Fruit fly (Drosophila melanogaster) whole organism, embryonic: ENCODE measurements around the gene RpL13.

Source experiments
- Bgb ChIP-seq: fragments of 200-800 bp; sonication (Bioruptor generic); IDR thresholded peaks from 2 replicates; pipeline ENCODE4 v1.3.6; 2022; ENCODE audit warnings: missing biosample characterization, missing genetic modification characterization; ENCODE audit not compliant: partially characterized antibody
- CG1024 ChIP-seq: fragments of 200-800 bp; sonication (Bioruptor generic); IDR thresholded peaks from 2 replicates; pipeline ENCODE4 v1.3.6; 2022; ENCODE audit warnings: missing biosample characterization, missing genetic modification characterization
- CG10267 ChIP-seq: fragments of 200-800 bp; sonication (Bioruptor generic); optimal IDR thresholded peaks from 2 replicates; lab custom pipeline; 2018; ENCODE audit warnings: missing biosample characterization, mild to moderate bottlenecking, missing genetic modification characterization, moderate library complexity
- CG10431 ChIP-seq: fragments of 200-800 bp; sonication (Bioruptor generic); optimal IDR thresholded peaks from 3 replicates; lab custom pipeline; 2018; ENCODE audit warnings: missing biosample characterization, mild to moderate bottlenecking, missing genetic modification characterization
- CG10543 ChIP-seq: fragments of 200-800 bp; sonication (Bioruptor generic); optimal IDR thresholded peaks from 3 replicates; lab custom pipeline; 2017; ENCODE audit warnings: missing biosample characterization, mild to moderate bottlenecking, missing genetic modification characterization, moderate library complexity
- CG10959 ChIP-seq: fragments of 200-800 bp; sonication (Bioruptor generic); IDR thresholded peaks from 2 replicates; pipeline ENCODE4 v1.3.6; 2022; ENCODE audit warnings: missing biosample characterization, missing genetic modification characterization
- CG11696 ChIP-seq: fragments of 200-800 bp; sonication (Bioruptor generic); IDR thresholded peaks from 2 replicates; pipeline ENCODE4 v1.3.6; 2022; ENCODE audit warnings: missing biosample characterization, missing genetic modification characterization
- CG12659 ChIP-seq: fragments of 200-800 bp; sonication (Bioruptor generic); optimal IDR thresholded peaks from 3 replicates; lab custom pipeline; 2017; ENCODE audit warnings: mild to moderate bottlenecking, missing biosample characterization, missing genetic modification reagents, missing genetic modification characterization
- CG12942 ChIP-seq: fragments of 200-800 bp; sonication (Bioruptor generic); optimal IDR thresholded peaks from 3 replicates; lab custom pipeline; 2016; ENCODE audit warnings: missing biosample characterization, missing genetic modification characterization
- CG13287 ChIP-seq: fragments of 200-800 bp; sonication (Bioruptor generic); IDR thresholded peaks from 2 replicates; pipeline ENCODE4 v1.3.6; 2022; ENCODE audit warnings: missing biosample characterization, missing genetic modification characterization; ENCODE audit not compliant: partially characterized antibody
- CG14860 ChIP-seq: fragments of 200-800 bp; sonication (Bioruptor generic); IDR thresholded peaks from 3 replicates; pipeline ENCODE4 v1.3.6; 2022; ENCODE audit warnings: missing biosample characterization, missing genetic modification characterization; ENCODE audit not compliant: partially characterized antibody
- CG15696 ChIP-seq: fragments of 200-800 bp; sonication (Bioruptor generic); optimal IDR thresholded peaks from 2 replicates; lab custom pipeline; 2019; ENCODE audit warnings: missing biosample characterization, mild to moderate bottlenecking, missing genetic modification characterization, moderate library complexity
- CG1602 ChIP-seq: fragments of 200-800 bp; sonication (Bioruptor generic); optimal IDR thresholded peaks from 3 replicates; lab custom pipeline; 2016; ENCODE audit warnings: missing biosample characterization, missing genetic modification characterization
- CG18476 ChIP-seq: fragments of 200-800 bp; sonication (Bioruptor generic); optimal IDR thresholded peaks from 2 replicates; lab custom pipeline; 2016; ENCODE audit warnings: missing biosample characterization, mild to moderate bottlenecking, missing genetic modification characterization
- CG2116 ChIP-seq: fragments of 200-800 bp; sonication (Bioruptor generic); optimal IDR thresholded peaks from 3 replicates; lab custom pipeline; 2018; ENCODE audit warnings: missing biosample characterization, mild to moderate bottlenecking, missing genetic modification characterization
- CG34224 ChIP-seq: fragments of 200-800 bp; sonication (Bioruptor generic); IDR thresholded peaks from 3 replicates; pipeline ENCODE4 v1.3.6; 2022; ENCODE audit warnings: missing biosample characterization, missing genetic modification characterization; ENCODE audit not compliant: partially characterized antibody
- CG3726 ChIP-seq: fragments of 200-800 bp; sonication (Bioruptor generic); IDR thresholded peaks from 3 replicates; pipeline ENCODE4, ENCODE4 v1.3.6; 2022; ENCODE audit warnings: missing biosample characterization, missing genetic modification characterization
- CG3995 ChIP-seq: fragments of 200-800 bp; sonication (Bioruptor generic); optimal IDR thresholded peaks from 3 replicates; lab custom pipeline; 2016; ENCODE audit warnings: missing biosample characterization, missing genetic modification characterization
- CG4617 ChIP-seq: fragments of 200-800 bp; sonication (Bioruptor generic); optimal IDR thresholded peaks from 3 replicates; lab custom pipeline; 2016; ENCODE audit warnings: missing biosample characterization, missing genetic modification characterization, borderline replicate concordance
- CG8290 ChIP-seq, 3 experiments: fragments of 200-800 bp; sonication (Bioruptor generic); optimal IDR thresholded peaks; 2 replicates each; lab custom pipeline; 2016 to 2019; ENCODE audit warnings: missing biosample characterization in 3 of 3, missing genetic modification characterization in 3 of 3, mild to moderate bottlenecking in 2 of 3, moderate library complexity in 1 of 3
- CG9932 ChIP-seq: fragments of 200-800 bp; sonication (Bioruptor generic); IDR thresholded peaks from 2 replicates; pipeline ENCODE4 v1.3.6; 2022; ENCODE audit warnings: missing biosample characterization, missing genetic modification characterization
- Dek ChIP-seq: fragments of 200-800 bp; sonication (Bioruptor generic); optimal IDR thresholded peaks from 3 replicates; lab custom pipeline; 2019; ENCODE audit warnings: missing biosample characterization, mild to moderate bottlenecking, missing genetic modification characterization, moderate library complexity
- Doc3 ChIP-seq: fragments of 200-800 bp; sonication (Bioruptor generic); IDR thresholded peaks from 3 replicates; pipeline ENCODE4 v1.3.6; 2022; ENCODE audit warnings: missing biosample characterization, missing genetic modification characterization; ENCODE audit not compliant: partially characterized antibody
- E2f1 ChIP-seq: fragments of 200-800 bp; sonication (Bioruptor generic); IDR thresholded peaks from 2 replicates; pipeline ENCODE4 v1.3.6; 2022; ENCODE audit warnings: missing biosample characterization, missing genetic modification characterization
- E2f2 ChIP-seq: fragments of 200-800 bp; sonication (Bioruptor generic); IDR thresholded peaks from 2 replicates; pipeline ENCODE4 v1.3.6; 2022; ENCODE audit warnings: missing biosample characterization, missing genetic modification characterization
- Ets97D ChIP-seq: fragments of 200-800 bp; sonication (Bioruptor generic); optimal IDR thresholded peaks from 3 replicates; lab custom pipeline; 2016; ENCODE audit warnings: missing biosample characterization, missing genetic modification characterization
- Hr51 ChIP-seq, 2 experiments: fragments of 200-800 bp; sonication (Bioruptor generic); optimal IDR thresholded peaks; 2 replicates in 1 of 2; 3 replicates in 1 of 2; lab custom pipeline; 2016 to 2018; ENCODE audit warnings: missing biosample characterization in 2 of 2, missing genetic modification characterization in 2 of 2, mild to moderate bottlenecking in 1 of 2, moderate library complexity in 1 of 2
- Lpt ChIP-seq: fragments of >200 bp; optimal IDR thresholded peaks from 2 replicates; lab custom pipeline; 2018; ENCODE audit warnings: missing biosample characterization, missing genetic modification characterization
- Opbp ChIP-seq: fragments of 200-800 bp; sonication (Bioruptor generic); IDR thresholded peaks from 3 replicates; pipeline ENCODE4 v1.3.6; 2022; ENCODE audit warnings: missing biosample characterization, missing genetic modification characterization; ENCODE audit not compliant: partially characterized antibody
- Poxn ChIP-seq: fragments of 200-800 bp; sonication (Bioruptor generic); IDR thresholded peaks from 2 replicates; pipeline ENCODE4 v1.3.6; 2022; ENCODE audit warnings: missing biosample characterization, missing genetic modification characterization
- Scr ChIP-seq: fragments of 200-800 bp; sonication (Bioruptor generic); IDR thresholded peaks from 2 replicates; pipeline ENCODE4 v1.3.6; 2022; ENCODE audit warnings: missing biosample characterization, missing genetic modification characterization; ENCODE audit not compliant: partially characterized antibody
- Sin3A ChIP-seq: fragments of >200 bp; optimal IDR thresholded peaks from 2 replicates; lab custom pipeline; 2018
- abd-A ChIP-seq: fragments of 200-800 bp; sonication (Bioruptor generic); optimal IDR thresholded peaks from 3 replicates; lab custom pipeline; 2019; ENCODE audit warnings: missing biosample characterization, mild to moderate bottlenecking, missing genetic modification characterization, moderate library complexity
- ara ChIP-seq: fragments of 200-800 bp; sonication (Bioruptor generic); IDR thresholded peaks from 2 replicates; pipeline ENCODE4 v1.3.6; 2022; ENCODE audit warnings: missing biosample characterization, missing genetic modification characterization
- bsh ChIP-seq, 2 experiments: fragments of 200-800 bp; sonication (Bioruptor generic); optimal IDR thresholded peaks; 2 replicates each; lab custom pipeline; 2017 to 2018; ENCODE audit warnings: mild to moderate bottlenecking in 2 of 2, missing biosample characterization in 2 of 2, missing genetic modification characterization in 2 of 2, moderate library complexity in 1 of 2
- ci ChIP-seq: fragments of 200-800 bp; sonication (Bioruptor generic); IDR thresholded peaks from 3 replicates; pipeline ENCODE4 v1.3.6; 2022; ENCODE audit warnings: missing biosample characterization, missing genetic modification characterization
- dati ChIP-seq: fragments of 200-800 bp; sonication (Bioruptor generic); IDR thresholded peaks from 2 replicates; pipeline ENCODE4 v1.3.6; 2022; ENCODE audit warnings: missing biosample characterization, missing genetic modification characterization
- gce ChIP-seq: fragments of 200-800 bp; sonication (Bioruptor generic); IDR thresholded peaks from 3 replicates; pipeline ENCODE4 v1.3.6; 2022; ENCODE audit warnings: missing biosample characterization, missing genetic modification characterization
- gcm2 ChIP-seq: fragments of 200-800 bp; sonication (Bioruptor generic); optimal IDR thresholded peaks from 2 replicates; lab custom pipeline; 2016; ENCODE audit warnings: missing biosample characterization, missing genetic modification characterization
- h ChIP-seq: fragments of >200 bp; optimal IDR thresholded peaks from 2 replicates; lab custom pipeline; 2017
- hb ChIP-seq: fragments of 200-800 bp; sonication (Bioruptor generic); IDR thresholded peaks from 3 replicates; pipeline ENCODE4 v1.3.6; 2022; ENCODE audit warnings: missing biosample characterization, missing genetic modification characterization; ENCODE audit not compliant: partially characterized antibody
- hth ChIP-seq: fragments of >200 bp; optimal IDR thresholded peaks from 2 replicates; lab custom pipeline; 2017; ENCODE audit warnings: inconsistent platforms
- ind ChIP-seq: fragments of 200-800 bp; sonication (Bioruptor generic); optimal IDR thresholded peaks from 3 replicates; lab custom pipeline; 2016; ENCODE audit warnings: missing biosample characterization, missing genetic modification characterization
- lab ChIP-seq: fragments of 200-800 bp; sonication (Bioruptor generic); optimal IDR thresholded peaks from 3 replicates; lab custom pipeline; 2017; ENCODE audit warnings: missing biosample characterization, missing genetic modification characterization, mild to moderate bottlenecking, moderate library complexity, missing genetic modification reagents
- onecut ChIP-seq: fragments of 200-800 bp; sonication (Bioruptor generic); IDR thresholded peaks from 2 replicates; pipeline ENCODE4 v1.3.6; 2022; ENCODE audit warnings: missing biosample characterization, missing genetic modification characterization
- pan ChIP-seq, 4 experiments: fragments of >200 bp in 3 of 4; fragments of 200-800 bp in 1 of 4; sonication (Bioruptor generic) in 1 of 4; optimal IDR thresholded peaks in 3 of 4; IDR thresholded peaks in 1 of 4; 2 replicates each; pipeline versions ENCODE4 v1.3.6 to Lab custom; 2017 to 2022; ENCODE audit warnings: missing biosample characterization in 2 of 4, missing genetic modification characterization in 2 of 4, mixed read lengths in 1 of 4
- psq ChIP-seq: fragments of 200-800 bp; sonication (Bioruptor generic); optimal IDR thresholded peaks from 2 replicates; lab custom pipeline; 2017; ENCODE audit warnings: missing biosample characterization, missing genetic modification characterization
- sna ChIP-seq: fragments of 200-800 bp; sonication (Bioruptor generic); IDR thresholded peaks from 2 replicates; pipeline ENCODE4 v1.3.6; 2022; ENCODE audit warnings: missing biosample characterization, missing genetic modification characterization; ENCODE audit not compliant: partially characterized antibody
- stwl ChIP-seq: fragments of 200-800 bp; sonication (Bioruptor generic); optimal IDR thresholded peaks from 3 replicates; lab custom pipeline; 2018; ENCODE audit warnings: missing biosample characterization, mild to moderate bottlenecking, missing genetic modification characterization, moderate library complexity
- yki ChIP-seq: fragments of >200 bp; optimal IDR thresholded peaks from 3 replicates; lab custom pipeline; 2018

The RpL13 gene

dm6 chr2L:10009293-10009695 lies 42.2 kb downstream of the RpL13 start, which contains the start of gene Trp1 (continued):
- TF ChIP-seq CG15696, result no peak
- peak; percentile 47; the same call in 1 of the 2 replicates for TF ChIP-seq CG9932 (GFP tag; lab: Robert Waterston, UW)
- no peak for TF ChIP-seq gcm2 (GFP tag; lab: Kevin White, UChicago)
- TF ChIP-seq abd-A, result peak; percentile 57
- peak; percentile 89 for TF ChIP-seq sna
- TF ChIP-seq stwl (tag; lab: Kevin White, UChicago), result peak; percentile 63
- TF ChIP-seq Hr51 (GFP tag; optimal IDR thresholded peaks at IDR 0.05; lab: Kevin White, UChicago), result peak in 1 of 2 experiments; percentile 12
- TF ChIP-seq bsh (GFP tag; optimal IDR thresholded peaks at IDR 0.05; lab: Kevin White, UChicago), result peak in 1 of 2 experiments; percentile 21
- TF ChIP-seq pan (optimal IDR thresholded peaks at IDR 0.05; lab: Kevin White, UChicago), result no peak
- TF ChIP-seq pan (GFP tag; optimal IDR thresholded peaks at IDR 0.05 in 1 of 2, IDR thresholded peaks at IDR 0.05 in 1 of 2), result no peak
- no peak for TF ChIP-seq ind
- peak; percentile 98 for TF ChIP-seq Bgb
- peak; percentile 91 for TF ChIP-seq CG14860 (GFP tag; lab: Robert Waterston, UW)
- TF ChIP-seq lab (GFP tag; lab: Kevin White, UChicago), result no peak
- no peak for TF ChIP-seq CG12942 (GFP tag; lab: Kevin White, UChicago)
- TF ChIP-seq CG10431, result no peak
- TF ChIP-seq hth (lab: Kevin White, UChicago), result no peak
- TF ChIP-seq CG10959 (GFP tag; lab: Robert Waterston, UW), result no peak
- TF ChIP-seq CG3995 (GFP tag; lab: Kevin White, UChicago), result peak; percentile 12
- TF ChIP-seq psq, result no peak
- TF ChIP-seq ara (GFP tag; lab: Robert Waterston, UW), result no peak
- no peak for TF ChIP-seq gce
- no peak for TF ChIP-seq CG1602 (GFP tag; lab: Kevin White, UChicago)
- no peak for TF ChIP-seq yki (lab: Kevin White, UChicago)
- peak; percentile 95 for TF ChIP-seq CG13287 (GFP tag; lab: Robert Waterston, UW)
- TF ChIP-seq dati, result no peak
- TF ChIP-seq CG2116, result peak; percentile 48
- TF ChIP-seq Scr (GFP tag; lab: Robert Waterston, UW), result peak; percentile 94
- TF ChIP-seq CG18476 (GFP tag; lab: Kevin White, UChicago), result no peak
- peak; percentile 19; the same call in 1 of the 2 replicates for TF ChIP-seq onecut (GFP tag; lab: Robert Waterston, UW)
- TF ChIP-seq CG10543 (GFP tag; lab: Kevin White, UChicago), result no peak
- TF ChIP-seq E2f2 (GFP tag; lab: Robert Waterston, UW), result peak; percentile 18
- peak; percentile 5 for TF ChIP-seq Sin3A (lab: Kevin White, UChicago)
- no peak for TF ChIP-seq Poxn (GFP tag; lab: Robert Waterston, UW)
- peak; percentile 82 for TF ChIP-seq CG4617 (GFP tag; lab: Kevin White, UChicago)
- TF ChIP-seq ci (GFP tag; lab: Robert Waterston, UW), result no peak
- no peak for TF ChIP-seq CG1024
- TF ChIP-seq CG10267 (tag; lab: Kevin White, UChicago), result peak; percentile 41
- peak; percentile 91 for TF ChIP-seq hb
- peak; percentile 9 for TF ChIP-seq Dek
- TF ChIP-seq CG11696 (GFP tag; lab: Robert Waterston, UW), result no peak
- peak; percentile 39 for TF ChIP-seq Ets97D (GFP tag; lab: Kevin White, UChicago)
- no peak for TF ChIP-seq h
- peak; percentile 59 for TF ChIP-seq CG12659 (GFP tag; lab: Kevin White, UChicago)
- TF ChIP-seq CG3726 (GFP tag; lab: Robert Waterston, UW), result no peak
- TF ChIP-seq CG8290 (GFP tag; optimal IDR thresholded peaks at IDR 0.05; lab: Kevin White, UChicago), result no peak
- peak in 1 of 2 experiments; percentile 33 for TF ChIP-seq CG8290 (tag; optimal IDR thresholded peaks at IDR 0.05; lab: Kevin White, UChicago)
- no peak for TF ChIP-seq E2f1 (GFP tag; lab: Robert Waterston, UW)
- peak; percentile 97 for TF ChIP-seq Opbp (GFP tag; lab: Robert Waterston, UW)
- peak; percentile 90 for TF ChIP-seq CG34224 (GFP tag; lab: Robert Waterston, UW)
- TF ChIP-seq Lpt (GFP tag; lab: Kevin White, UChicago), result no peak
- peak; percentile 93 for TF ChIP-seq Doc3 (GFP tag; lab: Robert Waterston, UW)
